Worm (Caenorhabditis elegans): ENCODE data around the gene K07D4.9.

DNA sequence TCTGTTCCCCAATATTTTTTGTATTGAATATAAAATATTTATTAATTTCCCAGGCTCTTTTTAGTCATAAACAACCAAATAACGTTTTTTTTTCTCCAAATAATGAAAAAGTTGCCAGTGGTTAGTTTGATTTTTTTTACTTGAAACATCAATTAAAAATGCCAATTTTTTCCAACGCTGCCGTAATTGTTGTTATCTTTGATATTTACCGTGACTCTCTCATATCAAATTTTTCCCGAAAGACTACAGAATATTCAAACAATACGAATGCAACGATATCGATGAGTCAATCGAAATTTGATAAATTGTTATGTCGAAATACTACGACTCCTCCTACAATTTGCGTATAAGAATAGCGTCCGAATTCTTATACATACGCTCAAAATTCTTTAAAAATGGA is 41.5 kb upstream of the K07D4.9 start, which contains the start of gene K10G6.5:
- TF ChIP-seq che-1 (tag; optimal IDR thresholded peaks at IDR 0.05) = no peak
- no peak for TF ChIP-seq ceh-6 (GFP tag; optimal IDR thresholded peaks at IDR 0.05)
- TF ChIP-seq fkh-10 (GFP tag; optimal IDR thresholded peaks at IDR 0.05) = no peak
- no peak for TF ChIP-seq rnt-1 (tag; optimal IDR thresholded peaks at IDR 0.05)
- TF ChIP-seq pag-3 (tag; optimal IDR thresholded peaks at IDR 0.05; ENCODE audit: borderline replicate concordance) = no peak
- TF ChIP-seq gmeb-2 (tag; optimal IDR thresholded peaks at IDR 0.05) = no peak
